Fruit fly (Drosophila melanogaster) whole organism, embryonic: Measurements from ENCODE around the gene SCCRO4.

Experiments used
- Adf1 ChIP-seq: fragments of 200-800 bp; sonication (Bioruptor generic); IDR thresholded peaks from 2 replicates; pipeline ENCODE4 v1.3.6; 2022; ENCODE audit warnings: missing biosample characterization, missing genetic modification characterization
- Atf3 ChIP-seq: fragments of 200-800 bp; sonication (Bioruptor generic); optimal IDR thresholded peaks from 3 replicates; lab custom pipeline; 2016; ENCODE audit warnings: missing biosample characterization, missing genetic modification characterization
- CG10267 ChIP-seq: fragments of 200-800 bp; sonication (Bioruptor generic); optimal IDR thresholded peaks from 2 replicates; lab custom pipeline; 2018; ENCODE audit warnings: missing biosample characterization, mild to moderate bottlenecking, missing genetic modification characterization, moderate library complexity
- CG11456 ChIP-seq: fragments of 200-800 bp; sonication (Bioruptor generic); IDR thresholded peaks from 3 replicates; pipeline ENCODE4 v1.3.6; 2022; ENCODE audit warnings: missing biosample characterization, missing genetic modification characterization
- CG14710 ChIP-seq: fragments of 200-800 bp; sonication (Bioruptor generic); optimal IDR thresholded peaks from 3 replicates; lab custom pipeline; 2019; ENCODE audit warnings: missing biosample characterization, mild to moderate bottlenecking, missing genetic modification characterization, moderate library complexity
- CG14860 ChIP-seq: fragments of 200-800 bp; sonication (Bioruptor generic); IDR thresholded peaks from 3 replicates; pipeline ENCODE4 v1.3.6; 2022; ENCODE audit warnings: missing biosample characterization, missing genetic modification characterization; ENCODE audit not compliant: partially characterized antibody
- CG1647 ChIP-seq: fragments of 200-800 bp; sonication (Bioruptor generic); optimal IDR thresholded peaks from 3 replicates; lab custom pipeline; 2016; ENCODE audit warnings: missing biosample characterization, missing genetic modification characterization
- CG16815 ChIP-seq: fragments of 200-800 bp; sonication (Bioruptor generic); optimal IDR thresholded peaks from 3 replicates; lab custom pipeline; 2017; ENCODE audit warnings: missing biosample characterization, mild to moderate bottlenecking, missing genetic modification characterization
- CG2678 ChIP-seq: fragments of 200-800 bp; sonication (Bioruptor generic); optimal IDR thresholded peaks from 3 replicates; lab custom pipeline; 2019; ENCODE audit warnings: missing biosample characterization, mild to moderate bottlenecking, missing genetic modification characterization, moderate library complexity
- CG34376 ChIP-seq: fragments of 200-800 bp; sonication (Bioruptor generic); optimal IDR thresholded peaks from 2 replicates; lab custom pipeline; 2018; ENCODE audit warnings: missing biosample characterization, mild to moderate bottlenecking, missing genetic modification characterization
- CG3726 ChIP-seq: fragments of 200-800 bp; sonication (Bioruptor generic); IDR thresholded peaks from 3 replicates; pipeline ENCODE4, ENCODE4 v1.3.6; 2022; ENCODE audit warnings: missing biosample characterization, missing genetic modification characterization
- CG3847 ChIP-seq: fragments of 200-800 bp; sonication (Bioruptor generic); IDR thresholded peaks from 2 replicates; pipeline ENCODE4 v1.3.6; 2022; ENCODE audit warnings: missing biosample characterization, missing genetic modification characterization
- CG4360 ChIP-seq: fragments of 200-800 bp; sonication (Bioruptor generic); IDR thresholded peaks from 2 replicates; pipeline ENCODE4 v1.3.6; 2022; ENCODE audit warnings: missing biosample characterization, missing genetic modification characterization
- CG4730 ChIP-seq: fragments of 200-800 bp; sonication (Bioruptor generic); IDR thresholded peaks from 2 replicates; pipeline ENCODE4 v1.3.6; 2022; ENCODE audit warnings: missing biosample characterization, missing genetic modification characterization
- CG6175 ChIP-seq: fragments of 200-800 bp; sonication (Bioruptor generic); IDR thresholded peaks from 3 replicates; pipeline ENCODE4 v1.3.6; 2022; ENCODE audit warnings: missing biosample characterization, missing genetic modification characterization
- CG6654 ChIP-seq: fragments of 200-800 bp; sonication (Bioruptor generic); optimal IDR thresholded peaks from 2 replicates; lab custom pipeline; 2017; ENCODE audit warnings: missing biosample characterization, mild to moderate bottlenecking, missing genetic modification characterization
- CG6683 ChIP-seq: fragments of 200-800 bp; sonication (Bioruptor generic); optimal IDR thresholded peaks from 2 replicates; lab custom pipeline; 2017; ENCODE audit warnings: missing biosample characterization, mild to moderate bottlenecking, missing genetic modification characterization, missing genetic modification reagents
- CG7987 ChIP-seq: fragments of 200-800 bp; sonication (Bioruptor generic); optimal IDR thresholded peaks from 2 replicates; lab custom pipeline; 2018; ENCODE audit warnings: missing biosample characterization, mild to moderate bottlenecking, missing genetic modification characterization, moderate library complexity
- CHES-1-like ChIP-seq: fragments of 200-800 bp; sonication (Bioruptor generic); optimal IDR thresholded peaks from 2 replicates; lab custom pipeline; 2016; ENCODE audit warnings: missing biosample characterization, missing genetic modification characterization
- Camta ChIP-seq: fragments of 200-800 bp; sonication (Bioruptor generic); optimal IDR thresholded peaks from 2 replicates; lab custom pipeline; 2016; ENCODE audit warnings: missing biosample characterization, missing genetic modification characterization
- D19A ChIP-seq: fragments of 200-800 bp; optimal IDR thresholded peaks from 3 replicates; lab custom pipeline; 2019; ENCODE audit warnings: missing biosample characterization, mild to moderate bottlenecking, missing genetic modification characterization, moderate library complexity
- Dfd ChIP-seq, 2 experiments: fragments of >200 bp; optimal IDR thresholded peaks; 2 replicates each; lab custom pipeline; 2017; ENCODE audit warnings: missing biosample characterization in 2 of 2, missing genetic modification characterization in 2 of 2
- E2f1 ChIP-seq: fragments of 200-800 bp; sonication (Bioruptor generic); IDR thresholded peaks from 2 replicates; pipeline ENCODE4 v1.3.6; 2022; ENCODE audit warnings: missing biosample characterization, missing genetic modification characterization
- E2f2 ChIP-seq: fragments of 200-800 bp; sonication (Bioruptor generic); IDR thresholded peaks from 2 replicates; pipeline ENCODE4 v1.3.6; 2022; ENCODE audit warnings: missing biosample characterization, missing genetic modification characterization
- Gsc ChIP-seq: fragments of 200-800 bp; sonication (Bioruptor generic); IDR thresholded peaks from 2 replicates; pipeline ENCODE4 v1.3.6; 2022; ENCODE audit warnings: missing biosample characterization, missing genetic modification characterization
- Hand ChIP-seq: fragments of 200-800 bp; sonication (Bioruptor generic); optimal IDR thresholded peaks from 2 replicates; lab custom pipeline; 2017; ENCODE audit warnings: mild to moderate bottlenecking, missing biosample characterization, missing genetic modification reagents, missing genetic modification characterization
- Hmr ChIP-seq: fragments of 200-800 bp; sonication (Bioruptor generic); optimal IDR thresholded peaks from 3 replicates; lab custom pipeline; 2017; ENCODE audit warnings: mild to moderate bottlenecking, missing biosample characterization, missing genetic modification reagents, missing genetic modification characterization
- MTF-1 ChIP-seq: fragments of 200-800 bp; sonication (Bioruptor generic); optimal IDR thresholded peaks from 2 replicates; lab custom pipeline; 2018; ENCODE audit warnings: missing biosample characterization, mild to moderate bottlenecking, missing genetic modification characterization, borderline replicate concordance
- Mad ChIP-seq: fragments of 200-800 bp; sonication (Bioruptor generic); optimal IDR thresholded peaks from 2 replicates; lab custom pipeline; 2016; ENCODE audit warnings: missing biosample characterization, missing genetic modification characterization
- NC2α ChIP-seq: fragments of 200-800 bp; sonication (Bioruptor generic); optimal IDR thresholded peaks from 2 replicates; lab custom pipeline; 2016; ENCODE audit warnings: missing biosample characterization, missing genetic modification characterization
- Nf-YC ChIP-seq: fragments of 200-800 bp; optimal IDR thresholded peaks from 3 replicates; lab custom pipeline; 2019; ENCODE audit warnings: missing biosample characterization, mild to moderate bottlenecking, missing genetic modification characterization, moderate library complexity
- Poxn ChIP-seq: fragments of 200-800 bp; sonication (Bioruptor generic); IDR thresholded peaks from 2 replicates; pipeline ENCODE4 v1.3.6; 2022; ENCODE audit warnings: missing biosample characterization, missing genetic modification characterization
- Ptx1 ChIP-seq: fragments of 200-800 bp; sonication (Bioruptor generic); IDR thresholded peaks from 2 replicates; pipeline ENCODE4 v1.3.6; 2022; ENCODE audit warnings: missing biosample characterization, missing genetic modification characterization
- TFAM ChIP-seq: fragments of 200-800 bp; sonication (Bioruptor generic); optimal IDR thresholded peaks from 2 replicates; lab custom pipeline; 2017; ENCODE audit warnings: missing biosample characterization, missing genetic modification characterization, inconsistent platforms
- Trl ChIP-seq, 3 experiments: fragments of >200 bp in 2 of 3; fragments of 200-800 bp in 1 of 3; sonication (Bioruptor generic) in 1 of 3; optimal IDR thresholded peaks; 2 replicates in 1 of 3; 3 replicates in 2 of 3; lab custom pipeline; 2016 to 2017; ENCODE audit warnings: missing biosample characterization in 1 of 3, missing genetic modification characterization in 1 of 3
- ara ChIP-seq: fragments of 200-800 bp; sonication (Bioruptor generic); IDR thresholded peaks from 2 replicates; pipeline ENCODE4 v1.3.6; 2022; ENCODE audit warnings: missing biosample characterization, missing genetic modification characterization
- btn ChIP-seq: fragments of 200-800 bp; sonication (Bioruptor generic); optimal IDR thresholded peaks from 2 replicates; lab custom pipeline; 2016; ENCODE audit warnings: missing biosample characterization, missing genetic modification characterization
- cwo ChIP-seq: fragments of 200-800 bp; sonication (Bioruptor generic); optimal IDR thresholded peaks from 3 replicates; lab custom pipeline; 2017; ENCODE audit warnings: missing biosample characterization, missing genetic modification characterization, mild to moderate bottlenecking, moderate library complexity, missing genetic modification reagents
- dati ChIP-seq: fragments of 200-800 bp; sonication (Bioruptor generic); IDR thresholded peaks from 2 replicates; pipeline ENCODE4 v1.3.6; 2022; ENCODE audit warnings: missing biosample characterization, missing genetic modification characterization
- disco-r ChIP-seq: fragments of 200-800 bp; sonication (Bioruptor generic); optimal IDR thresholded peaks from 2 replicates; lab custom pipeline; 2016; ENCODE audit warnings: missing biosample characterization, missing genetic modification characterization
- en ChIP-seq: fragments of 200-800 bp; sonication (Bioruptor generic); optimal IDR thresholded peaks from 2 replicates; lab custom pipeline; 2016; ENCODE audit warnings: missing biosample characterization, missing genetic modification characterization
- gcm2 ChIP-seq: fragments of 200-800 bp; sonication (Bioruptor generic); optimal IDR thresholded peaks from 2 replicates; lab custom pipeline; 2016; ENCODE audit warnings: missing biosample characterization, missing genetic modification characterization
- grau ChIP-seq: fragments of 200-800 bp; optimal IDR thresholded peaks from 3 replicates; lab custom pipeline; 2019; ENCODE audit warnings: missing biosample characterization, mild to moderate bottlenecking, missing genetic modification characterization, moderate library complexity
- inv ChIP-seq: fragments of 200-800 bp; sonication (Bioruptor generic); IDR thresholded peaks from 2 replicates; pipeline ENCODE4 v1.3.6; 2022; ENCODE audit warnings: missing biosample characterization, missing genetic modification characterization; ENCODE audit not compliant: partially characterized antibody
- oc ChIP-seq: fragments of 200-800 bp; sonication (Bioruptor generic); optimal IDR thresholded peaks from 2 replicates; lab custom pipeline; 2018; ENCODE audit warnings: missing biosample characterization, mild to moderate bottlenecking, missing genetic modification characterization, moderate library complexity
- p53 ChIP-seq: fragments of 200-800 bp; sonication (Bioruptor generic); optimal IDR thresholded peaks from 2 replicates; lab custom pipeline; 2016; ENCODE audit warnings: missing biosample characterization, missing genetic modification characterization
- pan ChIP-seq, 4 experiments: fragments of >200 bp in 3 of 4; fragments of 200-800 bp in 1 of 4; sonication (Bioruptor generic) in 1 of 4; optimal IDR thresholded peaks in 3 of 4; IDR thresholded peaks in 1 of 4; 2 replicates each; pipeline versions ENCODE4 v1.3.6 to Lab custom; 2017 to 2022; ENCODE audit warnings: missing biosample characterization in 2 of 4, missing genetic modification characterization in 2 of 4, mixed read lengths in 1 of 4
- so ChIP-seq: fragments of 200-800 bp; sonication (Bioruptor generic); IDR thresholded peaks from 3 replicates; pipeline ENCODE4 v1.3.6; 2022; ENCODE audit warnings: missing biosample characterization, missing genetic modification characterization
- ssp ChIP-seq: fragments of 200-800 bp; sonication (Bioruptor generic); IDR thresholded peaks from 2 replicates; pipeline ENCODE4 v1.3.6; 2022; ENCODE audit warnings: missing biosample characterization, missing genetic modification characterization
- twi ChIP-seq: fragments of 200-800 bp; optimal IDR thresholded peaks from 2 replicates; lab custom pipeline; 2019; ENCODE audit warnings: missing biosample characterization, mild to moderate bottlenecking, missing genetic modification characterization, moderate library complexity
- yki ChIP-seq: fragments of >200 bp; optimal IDR thresholded peaks from 3 replicates; lab custom pipeline; 2018

The SCCRO4 gene

dm6 chr3L:20276615-20277014, 22.6 kb upstream of the SCCRO4 start (continued):
- TF ChIP-seq pan (optimal IDR thresholded peaks at IDR 0.05; lab: Kevin White, UChicago) (no peak), pan (GFP tag; optimal IDR thresholded peaks at IDR 0.05 in 1 of 2, IDR thresholded peaks at IDR 0.05 in 1 of 2) (peak in 1 of 2 experiments; percentile 65), twi (tag; lab: Kevin White, UChicago) (no peak), CHES-1-like (GFP tag; lab: Kevin White, UChicago) (peak; percentile 39), CG1647 (GFP tag; lab: Kevin White, UChicago) (no peak), E2f1 (GFP tag; lab: Robert Waterston, UW) (peak; percentile 16; the same call in 1 of the 2 replicates), disco-r (GFP tag; lab: Kevin White, UChicago) (no peak), btn (GFP tag; lab: Kevin White, UChicago) (peak; percentile 18), CG4360 (GFP tag; lab: Robert Waterston, UW) (no peak), CG14710 (tag; lab: Kevin White, UChicago) (peak; percentile 9), Dfd (GFP tag; optimal IDR thresholded peaks at IDR 0.05; lab: Kevin White, UChicago) (no peak), CG6683 (GFP tag; lab: Kevin White, UChicago) (no peak), CG4730 (GFP tag; lab: Robert Waterston, UW) (no peak), CG34376 (GFP tag; lab: Kevin White, UChicago) (no peak), grau (tag; lab: Kevin White, UChicago) (peak; percentile 53), Hand (GFP tag; lab: Kevin White, UChicago) (peak; percentile 53), CG11456 (GFP tag; lab: Robert Waterston, UW) (no peak), ssp (GFP tag; lab: Robert Waterston, UW) (no peak; the same call in 1 of the 2 replicates), CG6654 (GFP tag; lab: Kevin White, UChicago) (no peak), oc (tag; lab: Kevin White, UChicago) (no peak), inv (GFP tag; lab: Robert Waterston, UW) (no peak), Ptx1 (GFP tag; lab: Robert Waterston, UW) (peak; percentile 64), Mad (GFP tag; lab: Kevin White, UChicago) (no peak), CG14860 (GFP tag; lab: Robert Waterston, UW) (no peak), gcm2 (GFP tag; lab: Kevin White, UChicago) (no peak), NC2α (no peak), CG6175 (GFP tag; lab: Robert Waterston, UW) (no peak), Nf-YC (tag; lab: Kevin White, UChicago) (no peak), p53 (no peak), CG16815 (GFP tag; lab: Kevin White, UChicago) (no peak), dati (GFP tag; lab: Robert Waterston, UW) (no peak), CG3847 (GFP tag; lab: Robert Waterston, UW) (no peak), CG7987 (GFP tag; lab: Kevin White, UChicago) (no peak), Gsc (GFP tag; lab: Robert Waterston, UW) (no peak), Hmr (GFP tag; lab: Kevin White, UChicago) (peak; percentile 55), TFAM (GFP tag; lab: Kevin White, UChicago) (no peak), Camta (GFP tag; lab: Kevin White, UChicago) (peak; percentile 30), CG10267 (tag; lab: Kevin White, UChicago) (peak; percentile 19), E2f2 (GFP tag; lab: Robert Waterston, UW) (no peak), yki (lab: Kevin White, UChicago) (no peak), cwo (GFP tag; lab: Kevin White, UChicago) (peak; percentile 63), Trl (optimal IDR thresholded peaks at IDR 0.05; lab: Kevin White, UChicago) (no peak), Trl (GFP tag; optimal IDR thresholded peaks at IDR 0.05; lab: Kevin White, UChicago) (peak; percentile 16), Adf1 (GFP tag; lab: Robert Waterston, UW) (no peak), MTF-1 (GFP tag; lab: Kevin White, UChicago) (no peak), en (GFP tag; lab: Kevin White, UChicago) (peak; percentile 20), so (GFP tag; lab: Robert Waterston, UW) (no peak), CG3726 (GFP tag; lab: Robert Waterston, UW) (no peak), Atf3 (no peak), D19A (tag; lab: Kevin White, UChicago) (peak; percentile 36), CG2678 (tag; lab: Kevin White, UChicago) (peak; percentile 71), Poxn (GFP tag; lab: Robert Waterston, UW) (no peak), ara (GFP tag; lab: Robert Waterston, UW) (no peak)
